Worm (Caenorhabditis elegans): ENCODE data around the gene srw-120.

DNA sequence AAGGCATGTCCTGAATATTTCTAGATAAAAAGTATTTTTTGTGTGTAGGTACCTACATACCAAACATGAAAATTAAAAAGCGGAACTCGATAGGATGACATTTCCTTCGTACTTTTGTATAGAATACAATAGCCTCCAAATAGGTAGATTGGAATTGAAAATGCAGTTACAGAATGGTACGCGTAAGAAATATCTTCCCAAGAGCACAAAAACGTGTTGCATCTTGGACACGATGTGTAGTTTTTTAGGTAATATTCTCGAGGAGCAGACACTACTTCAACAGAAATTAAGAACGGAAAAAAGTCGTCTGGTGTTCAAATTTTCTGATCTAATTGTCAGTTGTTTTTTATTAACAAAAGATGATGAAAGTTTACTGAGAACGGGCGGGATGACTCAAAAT, 8.6 kb downstream of the srw-120 start, which contains the start of gene srh-85:
- no peak for TF ChIP-seq hmg-4 (GFP tag; optimal IDR thresholded peaks at IDR 0.05)
- TF ChIP-seq ets-7 (tag; optimal IDR thresholded peaks at IDR 0.05): no peak
- no peak for TF ChIP-seq B0310.2 (tag; optimal IDR thresholded peaks at IDR 0.05)
- no peak for TF ChIP-seq ama-1 (optimal IDR thresholded peaks at IDR 0.05)
- TF ChIP-seq tbx-11 (GFP tag; IDR thresholded peaks at IDR 0.05): no peak
- no peak for TF ChIP-seq ceh-36 (tag; optimal IDR thresholded peaks at IDR 0.05)
- no peak for TF ChIP-seq ceh-13 (GFP tag; optimal IDR thresholded peaks at IDR 0.05)
- TF ChIP-seq hnd-1 (tag; optimal IDR thresholded peaks at IDR 0.05): no peak

All from whole organism, early embryonic.